Fruit fly (Drosophila melanogaster) whole organism, embryonic: Measurements from ENCODE around the gene Upf1.

Experiments used
- Atf6 ChIP-seq: fragments of 200-800 bp; sonication (Bioruptor generic); IDR thresholded peaks from 2 replicates; pipeline ENCODE4 v1.3.6; 2022; ENCODE audit warnings: missing biosample characterization, missing genetic modification characterization
- B-H1 ChIP-seq: fragments of 200-800 bp; sonication (Bioruptor generic); IDR thresholded peaks from 3 replicates; pipeline ENCODE4 v1.3.6; 2022; ENCODE audit warnings: missing biosample characterization, missing genetic modification characterization
- C15 ChIP-seq: fragments of 200-800 bp; sonication (Bioruptor generic); IDR thresholded peaks from 3 replicates; pipeline ENCODE4 v1.3.6; 2022; ENCODE audit warnings: missing biosample characterization, missing genetic modification characterization
- CG10366 ChIP-seq: fragments of 200-800 bp; sonication (Bioruptor generic); IDR thresholded peaks from 2 replicates; pipeline ENCODE4 v1.3.6; 2022; ENCODE audit warnings: missing biosample characterization, missing genetic modification characterization
- CG10543 ChIP-seq: fragments of 200-800 bp; sonication (Bioruptor generic); optimal IDR thresholded peaks from 3 replicates; lab custom pipeline; 2017; ENCODE audit warnings: missing biosample characterization, mild to moderate bottlenecking, missing genetic modification characterization, moderate library complexity
- CG11398 ChIP-seq: fragments of 200-800 bp; sonication (Bioruptor generic); optimal IDR thresholded peaks from 2 replicates; lab custom pipeline; 2016; ENCODE audit warnings: missing biosample characterization, missing genetic modification characterization
- CG11723 ChIP-seq: fragments of 200-800 bp; sonication (Bioruptor generic); optimal IDR thresholded peaks from 2 replicates; lab custom pipeline; 2017; ENCODE audit warnings: missing biosample characterization, mild to moderate bottlenecking, missing genetic modification characterization
- CG12155 ChIP-seq: fragments of 200-800 bp; sonication (Bioruptor generic); optimal IDR thresholded peaks from 3 replicates; lab custom pipeline; 2016; ENCODE audit warnings: missing biosample characterization, missing genetic modification characterization
- CG15601 ChIP-seq: fragments of 200-800 bp; sonication (Bioruptor generic); optimal IDR thresholded peaks from 3 replicates; lab custom pipeline; 2019; ENCODE audit warnings: missing biosample characterization, mild to moderate bottlenecking, missing genetic modification characterization, moderate library complexity
- CG15696 ChIP-seq: fragments of 200-800 bp; sonication (Bioruptor generic); optimal IDR thresholded peaks from 2 replicates; lab custom pipeline; 2019; ENCODE audit warnings: missing biosample characterization, mild to moderate bottlenecking, missing genetic modification characterization, moderate library complexity
- CG17361 ChIP-seq: fragments of 200-800 bp; sonication (Bioruptor generic); IDR thresholded peaks from 3 replicates; pipeline ENCODE4 v1.3.6; 2022; ENCODE audit warnings: missing biosample characterization, missing genetic modification characterization
- CG17385 ChIP-seq: fragments of 200-800 bp; sonication (Bioruptor generic); optimal IDR thresholded peaks from 3 replicates; lab custom pipeline; 2018; ENCODE audit warnings: missing biosample characterization, mild to moderate bottlenecking, missing genetic modification characterization
- CG17802 ChIP-seq: fragments of 200-800 bp; sonication (Bioruptor generic); optimal IDR thresholded peaks from 2 replicates; lab custom pipeline; 2018; ENCODE audit warnings: missing biosample characterization, mild to moderate bottlenecking, missing genetic modification characterization, moderate library complexity
- CG2202 ChIP-seq: fragments of 200-800 bp; sonication (Bioruptor generic); optimal IDR thresholded peaks from 2 replicates; lab custom pipeline; 2018; ENCODE audit warnings: missing biosample characterization, mild to moderate bottlenecking, missing genetic modification characterization
- CG3163 ChIP-seq: fragments of 200-800 bp; sonication (Bioruptor generic); optimal IDR thresholded peaks from 3 replicates; lab custom pipeline; 2016; ENCODE audit warnings: missing biosample characterization, missing genetic modification characterization
- CG3407 ChIP-seq: fragments of 200-800 bp; sonication (Bioruptor generic); optimal IDR thresholded peaks from 2 replicates; lab custom pipeline; 2018; ENCODE audit warnings: missing biosample characterization, mild to moderate bottlenecking, missing genetic modification characterization
- CG5180 ChIP-seq: fragments of 200-800 bp; sonication (Bioruptor generic); optimal IDR thresholded peaks from 3 replicates; lab custom pipeline; 2017; ENCODE audit warnings: missing biosample characterization, missing genetic modification characterization, mild to moderate bottlenecking, moderate library complexity, missing genetic modification reagents
- CG6175 ChIP-seq: fragments of 200-800 bp; sonication (Bioruptor generic); IDR thresholded peaks from 3 replicates; pipeline ENCODE4 v1.3.6; 2022; ENCODE audit warnings: missing biosample characterization, missing genetic modification characterization
- CG8478 ChIP-seq: fragments of >200 bp; optimal IDR thresholded peaks from 2 replicates; lab custom pipeline; 2018
- CG8924 ChIP-seq: fragments of 200-800 bp; optimal IDR thresholded peaks from 3 replicates; lab custom pipeline; 2019; ENCODE audit warnings: missing biosample characterization, mild to moderate bottlenecking, missing genetic modification characterization, moderate library complexity
- CG9727 ChIP-seq: fragments of 200-800 bp; sonication (Bioruptor generic); optimal IDR thresholded peaks from 3 replicates; lab custom pipeline; 2017; ENCODE audit warnings: missing biosample characterization, mild to moderate bottlenecking, missing genetic modification characterization
- CTCF ChIP-seq: fragments of 200-800 bp; sonication (Bioruptor generic); optimal IDR thresholded peaks from 2 replicates; lab custom pipeline; 2017; ENCODE audit warnings: missing biosample characterization, mild to moderate bottlenecking, missing genetic modification characterization, moderate library complexity
- D ChIP-seq, 2 experiments: fragments of 200-800 bp in 1 of 2; fragments of >200 bp in 1 of 2; sonication (Bioruptor generic) in 1 of 2; optimal IDR thresholded peaks; 2 replicates in 1 of 2; 3 replicates in 1 of 2; lab custom pipeline; 2017; ENCODE audit warnings: mild to moderate bottlenecking in 1 of 2, missing biosample characterization in 1 of 2, missing genetic modification characterization in 1 of 2, missing genetic modification reagents in 1 of 2
- Drgx ChIP-seq: fragments of 200-800 bp; sonication (Bioruptor generic); IDR thresholded peaks from 2 replicates; pipeline ENCODE4 v1.3.6; 2022; ENCODE audit warnings: missing biosample characterization, missing genetic modification characterization
- H15 ChIP-seq: fragments of 200-800 bp; sonication (Bioruptor generic); IDR thresholded peaks from 3 replicates; pipeline ENCODE4 v1.3.6; 2022; ENCODE audit warnings: missing biosample characterization, missing genetic modification characterization
- HLH3B ChIP-seq: fragments of 200-800 bp; sonication (Bioruptor generic); IDR thresholded peaks from 2 replicates; pipeline ENCODE4 v1.3.6; 2022; ENCODE audit warnings: missing biosample characterization, missing genetic modification characterization
- Hand ChIP-seq: fragments of 200-800 bp; sonication (Bioruptor generic); optimal IDR thresholded peaks from 2 replicates; lab custom pipeline; 2017; ENCODE audit warnings: mild to moderate bottlenecking, missing biosample characterization, missing genetic modification reagents, missing genetic modification characterization
- Med ChIP-seq: fragments of 200-800 bp; sonication (Bioruptor generic); peaks from one replicate; lab custom pipeline; 2016; ENCODE audit warnings: missing biosample characterization, missing genetic modification characterization, mild to moderate bottlenecking, inconsistent platforms, moderate library complexity
- Spps ChIP-seq: fragments of 200-800 bp; sonication (Bioruptor generic); optimal IDR thresholded peaks from 2 replicates; lab custom pipeline; 2018; ENCODE audit warnings: missing biosample characterization, mild to moderate bottlenecking, missing genetic modification characterization
- Vsx1 ChIP-seq: fragments of 200-800 bp; sonication (Bioruptor generic); optimal IDR thresholded peaks from 2 replicates; lab custom pipeline; 2017; ENCODE audit warnings: missing biosample characterization, mild to moderate bottlenecking, missing genetic modification characterization, missing genetic modification reagents
- ac ChIP-seq: fragments of 200-800 bp; sonication (Bioruptor generic); optimal IDR thresholded peaks from 3 replicates; lab custom pipeline; 2017; ENCODE audit warnings: missing biosample characterization, mild to moderate bottlenecking, missing genetic modification characterization
- al ChIP-seq: fragments of 200-800 bp; sonication (Bioruptor generic); IDR thresholded peaks from 2 replicates; pipeline ENCODE4 v1.3.6; 2022; ENCODE audit warnings: missing biosample characterization, missing genetic modification characterization
- ase ChIP-seq: fragments of 200-800 bp; sonication (Bioruptor generic); IDR thresholded peaks from 3 replicates; pipeline ENCODE4 v1.3.6; 2022; ENCODE audit warnings: missing biosample characterization, missing genetic modification characterization
- bab2 ChIP-seq: fragments of 200-800 bp; sonication (Bioruptor generic); optimal IDR thresholded peaks from 2 replicates; lab custom pipeline; 2016; ENCODE audit warnings: missing biosample characterization, missing genetic modification characterization
- chif ChIP-seq, 2 experiments: fragments of 200-800 bp; sonication (Bioruptor generic); optimal IDR thresholded peaks; 3 replicates each; lab custom pipeline; 2016; ENCODE audit warnings: missing biosample characterization in 2 of 2, missing genetic modification characterization in 2 of 2
- chm ChIP-seq: fragments of 200-800 bp; sonication (Bioruptor generic); IDR thresholded peaks from 2 replicates; pipeline ENCODE4 v1.3.6; 2022; ENCODE audit warnings: missing biosample characterization, missing genetic modification characterization
- chn ChIP-seq: fragments of 200-800 bp; sonication (Bioruptor generic); optimal IDR thresholded peaks from 2 replicates; lab custom pipeline; 2016; ENCODE audit warnings: missing biosample characterization, missing genetic modification characterization
- crol ChIP-seq: fragments of 200-800 bp; sonication (Bioruptor generic); IDR thresholded peaks from 2 replicates; pipeline ENCODE4 v1.3.6; 2022; ENCODE audit warnings: missing biosample characterization, missing genetic modification characterization
- dmrt11E ChIP-seq: fragments of 200-800 bp; sonication (Bioruptor generic); optimal IDR thresholded peaks from 3 replicates; lab custom pipeline; 2018; ENCODE audit warnings: missing biosample characterization, mild to moderate bottlenecking, missing genetic modification characterization, moderate library complexity
- ems ChIP-seq: fragments of 200-800 bp; sonication (Bioruptor generic); optimal IDR thresholded peaks from 3 replicates; lab custom pipeline; 2016; ENCODE audit warnings: missing biosample characterization, missing genetic modification characterization
- en ChIP-seq: fragments of 200-800 bp; sonication (Bioruptor generic); optimal IDR thresholded peaks from 2 replicates; lab custom pipeline; 2016; ENCODE audit warnings: missing biosample characterization, missing genetic modification characterization
- gcm ChIP-seq: fragments of 200-800 bp; sonication (Bioruptor generic); optimal IDR thresholded peaks from 2 replicates; lab custom pipeline; 2019; ENCODE audit warnings: missing biosample characterization, mild to moderate bottlenecking, missing genetic modification characterization, moderate library complexity
- ham ChIP-seq: fragments of 200-800 bp; sonication (Bioruptor generic); IDR thresholded peaks from 2 replicates; pipeline ENCODE4 v1.3.6; 2022; ENCODE audit warnings: missing biosample characterization, missing genetic modification characterization
- lbe ChIP-seq: fragments of 200-800 bp; sonication (Bioruptor generic); optimal IDR thresholded peaks from 2 replicates; lab custom pipeline; 2016; ENCODE audit warnings: missing biosample characterization, mild to moderate bottlenecking, missing genetic modification characterization
- p53 ChIP-seq: fragments of 200-800 bp; sonication (Bioruptor generic); optimal IDR thresholded peaks from 2 replicates; lab custom pipeline; 2016; ENCODE audit warnings: missing biosample characterization, missing genetic modification characterization
- row ChIP-seq: fragments of 200-800 bp; sonication (Bioruptor generic); IDR thresholded peaks from 3 replicates; pipeline ENCODE4 v1.3.6; 2022; ENCODE audit warnings: missing biosample characterization, missing genetic modification characterization
- run ChIP-seq: fragments of 200-800 bp; sonication (Bioruptor generic); optimal IDR thresholded peaks from 3 replicates; lab custom pipeline; 2018; ENCODE audit warnings: missing biosample characterization, mild to moderate bottlenecking, missing genetic modification characterization
- sna ChIP-seq: fragments of 200-800 bp; sonication (Bioruptor generic); IDR thresholded peaks from 2 replicates; pipeline ENCODE4 v1.3.6; 2022; ENCODE audit warnings: missing biosample characterization, missing genetic modification characterization; ENCODE audit not compliant: partially characterized antibody
- sqz ChIP-seq: fragments of 200-800 bp; sonication (Bioruptor generic); optimal IDR thresholded peaks from 3 replicates; lab custom pipeline; 2018; ENCODE audit warnings: missing biosample characterization, mild to moderate bottlenecking, missing genetic modification characterization
- tio ChIP-seq: fragments of 200-800 bp; sonication (Bioruptor generic); optimal IDR thresholded peaks from 2 replicates; lab custom pipeline; 2017; ENCODE audit warnings: missing biosample characterization, missing genetic modification characterization, inconsistent platforms
- tll ChIP-seq, 2 experiments: fragments of 200-800 bp in 1 of 2; fragments of >200 bp in 1 of 2; sonication (Bioruptor generic) in 1 of 2; optimal IDR thresholded peaks; 2 replicates each; lab custom pipeline; 2017 to 2019; ENCODE audit warnings: missing biosample characterization in 2 of 2, missing genetic modification characterization in 2 of 2, mild to moderate bottlenecking in 1 of 2, moderate library complexity in 1 of 2
- twi ChIP-seq: fragments of 200-800 bp; optimal IDR thresholded peaks from 2 replicates; lab custom pipeline; 2019; ENCODE audit warnings: missing biosample characterization, mild to moderate bottlenecking, missing genetic modification characterization, moderate library complexity
- wor ChIP-seq: fragments of 200-800 bp; sonication (Bioruptor generic); IDR thresholded peaks from 2 replicates; pipeline ENCODE4 v1.3.6; 2022; ENCODE audit warnings: missing biosample characterization, missing genetic modification characterization
- zf30C ChIP-seq: fragments of 200-800 bp; sonication (Bioruptor generic); optimal IDR thresholded peaks from 3 replicates; lab custom pipeline; 2018; ENCODE audit warnings: missing biosample characterization, mild to moderate bottlenecking, missing genetic modification characterization

The Upf1 gene

DNA sequence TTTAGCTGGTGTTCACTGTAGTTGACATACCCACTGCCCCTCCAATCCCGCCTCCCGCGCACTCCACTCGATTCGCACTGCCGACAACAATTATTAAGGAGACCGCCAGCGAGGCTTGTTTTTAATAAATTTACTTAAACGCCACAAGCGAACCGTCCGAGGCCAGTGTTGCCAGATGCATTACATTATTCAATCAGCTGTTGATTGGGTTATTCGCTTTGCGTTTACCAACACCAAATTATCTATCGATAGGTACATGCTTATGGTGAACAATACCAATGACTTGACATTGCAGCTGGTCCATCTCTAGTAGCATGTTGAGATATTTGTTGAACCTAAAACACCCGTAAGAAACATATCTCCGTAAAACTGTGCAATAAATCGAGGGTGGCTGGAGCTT lies 18.2 kb downstream of the Upf1 start, which contains the start of the genes CG10353 and SelG (continued):
- TF ChIP-seq Vsx1 (no peak), HLH3B (no peak), CG12155 (peak; percentile 33), CG15601 (tag; lab: Kevin White, UChicago) (peak; percentile 47), CG10366 (GFP tag; lab: Robert Waterston, UW) (0 out of 2 replicates have a peak, but pooled peaks have one; percentile 11), CG3163 (GFP tag; lab: Kevin White, UChicago) (peak; percentile 27), CTCF (GFP tag; lab: Kevin White, UChicago) (peak; percentile 11), wor (no peak), dmrt11E (peak; percentile 17), ac (GFP tag; lab: Kevin White, UChicago) (no peak), sna (peak; percentile 76), CG8924 (tag; lab: Kevin White, UChicago) (peak; percentile 43), Spps (no peak), crol (GFP tag; lab: Robert Waterston, UW) (no peak), sqz (peak; percentile 21), en (no peak), lbe (GFP tag; lab: Kevin White, UChicago) (peak; percentile 31), Drgx (GFP tag; lab: Robert Waterston, UW) (no peak), CG17385 (peak; percentile 26), CG17802 (tag; lab: Kevin White, UChicago) (no peak), chif (GFP tag; optimal IDR thresholded peaks at IDR 0.05; lab: Kevin White, UChicago) (peak; percentile 18 to 26), CG17361 (GFP tag; lab: Robert Waterston, UW) (no peak), CG3407 (GFP tag; lab: Kevin White, UChicago) (no peak), p53 (GFP tag; lab: Kevin White, UChicago) (peak; percentile 27), Hand (no peak), ham (GFP tag; lab: Robert Waterston, UW) (no peak), bab2 (GFP tag; lab: Kevin White, UChicago) (peak; percentile 37), Atf6 (GFP tag; lab: Robert Waterston, UW) (no peak; the same call in 1 of the 2 replicates), CG15696 (tag; lab: Kevin White, UChicago) (no peak), al (no peak), chm (GFP tag; lab: Robert Waterston, UW) (peak; percentile 49; the same call in 1 of the 2 replicates), B-H1 (no peak), tll (GFP tag; optimal IDR thresholded peaks at IDR 0.05; lab: Kevin White, UChicago) (peak in 1 of 2 experiments; percentile 36), ems (GFP tag; lab: Kevin White, UChicago) (peak; percentile 35), zf30C (GFP tag; lab: Kevin White, UChicago) (no peak), CG11723 (GFP tag; lab: Kevin White, UChicago) (no peak), ase (no peak), CG10543 (GFP tag; lab: Kevin White, UChicago) (peak; percentile 55)

DNA sequence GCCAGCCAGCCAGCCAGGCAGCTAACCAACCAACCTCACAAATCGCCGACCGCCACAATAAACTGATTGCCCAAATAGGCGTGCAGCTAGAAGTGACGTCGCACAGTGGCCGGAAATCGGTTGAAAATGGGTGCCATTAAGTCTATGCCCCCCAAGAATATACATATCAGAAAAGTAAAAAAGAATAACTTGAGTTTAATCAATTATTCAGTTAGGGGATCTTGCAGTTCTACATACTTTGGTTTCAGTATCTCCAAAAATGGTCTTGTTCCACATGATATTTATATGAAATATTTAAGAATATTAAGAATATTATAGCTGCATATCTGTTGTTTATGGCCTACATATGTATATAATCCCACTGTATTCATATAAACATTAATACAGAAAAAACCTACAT lies 19.8 kb downstream of the Upf1 start:
- peak; percentile 79 for TF ChIP-seq row (GFP tag; lab: Robert Waterston, UW)
- no peak for TF ChIP-seq p53 (GFP tag; lab: Kevin White, UChicago)
- TF ChIP-seq CG2202 (tag; lab: Kevin White, UChicago): no peak
- peak; percentile 73 for TF ChIP-seq Med (GFP tag; lab: Kevin White, UChicago)
- no peak for TF ChIP-seq chn (GFP tag; lab: Kevin White, UChicago)
- TF ChIP-seq CG11398 (GFP tag; lab: Kevin White, UChicago): no peak
- TF ChIP-seq C15 (GFP tag; lab: Robert Waterston, UW): no peak
- 0 out of 3 replicates have a peak, but pooled peaks have one; percentile 14 for TF ChIP-seq CG6175 (GFP tag; lab: Robert Waterston, UW)
- no peak for TF ChIP-seq twi
- no peak for TF ChIP-seq run
- TF ChIP-seq gcm (GFP tag; lab: Kevin White, UChicago): no peak
- TF ChIP-seq H15 (GFP tag; lab: Robert Waterston, UW): no peak
- TF ChIP-seq CG5180 (GFP tag; lab: Kevin White, UChicago): peak; percentile 19
- no peak for TF ChIP-seq CG9727
- TF ChIP-seq D (optimal IDR thresholded peaks at IDR 0.05; lab: Kevin White, UChicago): no peak
- TF ChIP-seq D (GFP tag; optimal IDR thresholded peaks at IDR 0.05; lab: Kevin White, UChicago): no peak
- no peak for TF ChIP-seq CG8478 (lab: Kevin White, UChicago)
- no peak for TF ChIP-seq tio
